Fruit fly (Drosophila melanogaster) whole organism, embryonic: ENCODE data around the gene CG14883.

Source experiments
- Ada2b ChIP-seq: fragments of 200-800 bp; sonication (Bioruptor generic); IDR thresholded peaks from 2 replicates; pipeline ENCODE4 v1.3.6; 2022; ENCODE audit warnings: missing biosample characterization, missing genetic modification characterization
- CG10321 ChIP-seq: fragments of 200-800 bp; sonication (Bioruptor generic); IDR thresholded peaks from 2 replicates; pipeline ENCODE4 v1.3.6; 2022; ENCODE audit warnings: missing biosample characterization, missing genetic modification characterization
- CG11398 ChIP-seq: fragments of 200-800 bp; sonication (Bioruptor generic); optimal IDR thresholded peaks from 2 replicates; lab custom pipeline; 2016; ENCODE audit warnings: missing biosample characterization, missing genetic modification characterization
- CG11456 ChIP-seq: fragments of 200-800 bp; sonication (Bioruptor generic); IDR thresholded peaks from 3 replicates; pipeline ENCODE4 v1.3.6; 2022; ENCODE audit warnings: missing biosample characterization, missing genetic modification characterization
- CG12391 ChIP-seq: fragments of 200-800 bp; sonication (Bioruptor generic); optimal IDR thresholded peaks from 3 replicates; lab custom pipeline; 2018; ENCODE audit warnings: missing biosample characterization, mild to moderate bottlenecking, missing genetic modification characterization, moderate library complexity
- CG12744 ChIP-seq: fragments of 200-800 bp; sonication (Bioruptor generic); optimal IDR thresholded peaks from 2 replicates; lab custom pipeline; 2016; ENCODE audit warnings: missing biosample characterization, missing genetic modification characterization
- CG15011 ChIP-seq: fragments of 200-800 bp; sonication (Bioruptor generic); optimal IDR thresholded peaks from 3 replicates; lab custom pipeline; 2018; ENCODE audit warnings: missing biosample characterization, mild to moderate bottlenecking, missing genetic modification characterization
- CG15269 ChIP-seq: fragments of 200-800 bp; sonication (Bioruptor generic); optimal IDR thresholded peaks from 2 replicates; lab custom pipeline; 2018; ENCODE audit warnings: missing biosample characterization, mild to moderate bottlenecking, missing genetic modification characterization, moderate library complexity
- CG15514 ChIP-seq: fragments of 200-800 bp; sonication (Bioruptor generic); optimal IDR thresholded peaks from 3 replicates; lab custom pipeline; 2017; ENCODE audit warnings: missing biosample characterization, missing genetic modification characterization, mild to moderate bottlenecking, moderate library complexity, missing genetic modification reagents
- CG1647 ChIP-seq: fragments of 200-800 bp; sonication (Bioruptor generic); optimal IDR thresholded peaks from 3 replicates; lab custom pipeline; 2016; ENCODE audit warnings: missing biosample characterization, missing genetic modification characterization
- CG17612 ChIP-seq: fragments of 200-800 bp; sonication (Bioruptor generic); IDR thresholded peaks from 2 replicates; pipeline ENCODE4 v1.3.6; 2022; ENCODE audit warnings: missing biosample characterization, missing genetic modification characterization
- CG18011 ChIP-seq: fragments of 200-800 bp; sonication (Bioruptor generic); optimal IDR thresholded peaks from 2 replicates; lab custom pipeline; 2017; ENCODE audit warnings: missing biosample characterization, missing genetic modification characterization, mild to moderate bottlenecking, moderate library complexity, missing genotype
- CG31441 ChIP-seq: fragments of 200-800 bp; sonication (Bioruptor generic); IDR thresholded peaks from 2 replicates; pipeline ENCODE4 v1.3.6; 2022; ENCODE audit warnings: missing biosample characterization, missing genetic modification characterization
- CG32767 ChIP-seq: fragments of 200-800 bp; sonication (Bioruptor generic); IDR thresholded peaks from 2 replicates; pipeline ENCODE4 v1.3.6; 2022; ENCODE audit warnings: missing biosample characterization, missing genetic modification characterization
- CG34422 ChIP-seq: fragments of 200-800 bp; sonication (Bioruptor generic); IDR thresholded peaks from 3 replicates; pipeline ENCODE4 v1.3.6; 2022; ENCODE audit warnings: missing biosample characterization, missing genetic modification characterization
- CG6654 ChIP-seq: fragments of 200-800 bp; sonication (Bioruptor generic); optimal IDR thresholded peaks from 2 replicates; lab custom pipeline; 2017; ENCODE audit warnings: missing biosample characterization, mild to moderate bottlenecking, missing genetic modification characterization
- CG8359 ChIP-seq: fragments of 200-800 bp; sonication (Bioruptor generic); optimal IDR thresholded peaks from 2 replicates; lab custom pipeline; 2017; ENCODE audit warnings: missing biosample characterization, mild to moderate bottlenecking, missing genetic modification characterization, borderline replicate concordance
- CG9609 ChIP-seq: fragments of 200-800 bp; sonication (Bioruptor generic); optimal IDR thresholded peaks from 3 replicates; lab custom pipeline; 2016; ENCODE audit warnings: missing biosample characterization, missing genetic modification characterization
- Ets65A ChIP-seq: fragments of 200-800 bp; sonication (Bioruptor generic); peaks from one replicate; lab custom pipeline; 2016; ENCODE audit warnings: missing biosample characterization, missing genetic modification characterization
- Nf-YB ChIP-seq: fragments of 200-800 bp; sonication (Bioruptor generic); optimal IDR thresholded peaks from 3 replicates; lab custom pipeline; 2019; ENCODE audit warnings: missing biosample characterization, mild to moderate bottlenecking, missing genetic modification characterization, moderate library complexity
- Sry-δ ChIP-seq: fragments of 200-800 bp; sonication (Bioruptor generic); optimal IDR thresholded peaks from 2 replicates; lab custom pipeline; 2016; ENCODE audit warnings: missing biosample characterization, missing genetic modification characterization
- YL-1 ChIP-seq: fragments of 200-800 bp; sonication (Bioruptor generic); optimal IDR thresholded peaks from 3 replicates; lab custom pipeline; 2017; ENCODE audit warnings: missing biosample characterization, mild to moderate bottlenecking, missing genetic modification characterization
- bab2 ChIP-seq: fragments of 200-800 bp; sonication (Bioruptor generic); optimal IDR thresholded peaks from 2 replicates; lab custom pipeline; 2016; ENCODE audit warnings: missing biosample characterization, missing genetic modification characterization
- ci ChIP-seq: fragments of 200-800 bp; sonication (Bioruptor generic); IDR thresholded peaks from 3 replicates; pipeline ENCODE4 v1.3.6; 2022; ENCODE audit warnings: missing biosample characterization, missing genetic modification characterization
- dmrt99B ChIP-seq: fragments of 200-800 bp; sonication (Bioruptor generic); optimal IDR thresholded peaks from 2 replicates; lab custom pipeline; 2018; ENCODE audit warnings: missing biosample characterization, mild to moderate bottlenecking, missing genetic modification characterization, moderate library complexity
- fd3F ChIP-seq: fragments of 200-800 bp; sonication (Bioruptor generic); optimal IDR thresholded peaks from 2 replicates; lab custom pipeline; 2018; ENCODE audit warnings: missing biosample characterization, mild to moderate bottlenecking, missing genetic modification characterization, moderate library complexity
- nerfin-1 ChIP-seq: fragments of 200-800 bp; sonication (Bioruptor generic); optimal IDR thresholded peaks from 3 replicates; lab custom pipeline; 2019; ENCODE audit warnings: missing biosample characterization, mild to moderate bottlenecking, missing genetic modification characterization, moderate library complexity
- pfk ChIP-seq: fragments of 200-800 bp; sonication (Bioruptor generic); optimal IDR thresholded peaks from 2 replicates; lab custom pipeline; 2018; ENCODE audit warnings: missing biosample characterization, mild to moderate bottlenecking, missing genetic modification characterization, moderate library complexity
- pnt ChIP-seq: fragments of 200-800 bp; sonication (Bioruptor generic); optimal IDR thresholded peaks from 3 replicates; lab custom pipeline; 2016; ENCODE audit warnings: missing biosample characterization, missing genetic modification characterization
- prd ChIP-seq, 3 experiments: fragments of >200 bp in 2 of 3; fragments of 200-800 bp in 1 of 3; sonication (Bioruptor generic) in 1 of 3; optimal IDR thresholded peaks in 2 of 3; IDR thresholded peaks in 1 of 3; 2 replicates in 2 of 3; 3 replicates in 1 of 3; pipeline versions ENCODE4 v1.3.6 to Lab custom; 2017 to 2022; ENCODE audit warnings: missing biosample characterization in 1 of 3, missing genetic modification characterization in 1 of 3
- pzg ChIP-seq: fragments of 200-800 bp; sonication (Bioruptor generic); optimal IDR thresholded peaks from 3 replicates; lab custom pipeline; 2018; ENCODE audit warnings: missing biosample characterization, mild to moderate bottlenecking, missing genetic modification characterization, moderate library complexity
- tap ChIP-seq: fragments of 200-800 bp; optimal IDR thresholded peaks from 3 replicates; lab custom pipeline; 2019; ENCODE audit warnings: missing biosample characterization, mild to moderate bottlenecking, missing genetic modification characterization, moderate library complexity
- toy ChIP-seq: fragments of 200-800 bp; sonication (Bioruptor generic); IDR thresholded peaks from 2 replicates; pipeline ENCODE4 v1.3.6; 2022; ENCODE audit warnings: missing biosample characterization, missing genetic modification characterization
- twi ChIP-seq: fragments of 200-800 bp; optimal IDR thresholded peaks from 2 replicates; lab custom pipeline; 2019; ENCODE audit warnings: missing biosample characterization, mild to moderate bottlenecking, missing genetic modification characterization, moderate library complexity
- tx ChIP-seq: fragments of 200-800 bp; sonication (Bioruptor generic); optimal IDR thresholded peaks from 2 replicates; lab custom pipeline; 2016; ENCODE audit warnings: missing biosample characterization, missing genetic modification characterization
- zfh2 ChIP-seq: fragments of 200-800 bp; sonication (Bioruptor generic); optimal IDR thresholded peaks from 2 replicates; lab custom pipeline; 2016; ENCODE audit warnings: missing biosample characterization, missing genetic modification characterization

The CG14883 gene

dm6 chr3R:16497379-16497778, 41.5 kb downstream of the CG14883 start (continued):
- TF ChIP-seq CG15269 (tag; lab: Kevin White, UChicago) (peak; percentile 84), tap (tag; lab: Kevin White, UChicago) (peak; percentile 77), CG1647 (GFP tag; lab: Kevin White, UChicago) (peak; percentile 69), CG11456 (GFP tag; lab: Robert Waterston, UW) (peak; percentile 97), CG18011 (GFP tag; lab: Kevin White, UChicago) (peak; percentile 51), Sry-δ (GFP tag; lab: Kevin White, UChicago) (peak; percentile 21), CG6654 (peak; percentile 30), CG34422 (GFP tag; lab: Robert Waterston, UW) (peak; percentile 94), CG10321 (GFP tag; lab: Robert Waterston, UW) (peak; percentile 62), Ets65A (peak; percentile 95), CG15011 (GFP tag; lab: Kevin White, UChicago) (peak; percentile 12), CG11398 (GFP tag; lab: Kevin White, UChicago) (peak; percentile 12), zfh2 (GFP tag; lab: Kevin White, UChicago) (peak; percentile 48), CG8359 (GFP tag; lab: Kevin White, UChicago) (peak; percentile 64), pfk (GFP tag; lab: Kevin White, UChicago) (no peak), prd (optimal IDR thresholded peaks at IDR 0.05; lab: Kevin White, UChicago) (no peak), prd (GFP tag; IDR thresholded peaks at IDR 0.05; lab: Robert Waterston, UW) (peak; percentile 88), dmrt99B (peak; percentile 83), ci (GFP tag; lab: Robert Waterston, UW) (peak; percentile 93), CG12391 (tag; lab: Kevin White, UChicago) (peak; percentile 90), YL-1 (GFP tag; lab: Kevin White, UChicago) (peak; percentile 50), tx (GFP tag; lab: Kevin White, UChicago) (peak; percentile 47), fd3F (GFP tag; lab: Kevin White, UChicago) (peak; percentile 75), bab2 (GFP tag; lab: Kevin White, UChicago) (peak; percentile 74), CG17612 (GFP tag; lab: Robert Waterston, UW) (peak; percentile 59; the same call in 1 of the 2 replicates), Ada2b (GFP tag; lab: Robert Waterston, UW) (peak; percentile 70; the same call in 1 of the 2 replicates), Nf-YB (peak; percentile 54), toy (peak; percentile 47; the same call in 1 of the 2 replicates), CG31441 (GFP tag; lab: Robert Waterston, UW) (peak; percentile 89), CG12744 (GFP tag; lab: Kevin White, UChicago) (peak; percentile 57)

- TF ChIP-seq CG9609 (GFP tag; lab: Kevin White, UChicago) (no peak), CG15514 (GFP tag; lab: Kevin White, UChicago) (no peak), nerfin-1 (no peak), CG32767 (GFP tag; lab: Robert Waterston, UW) (no peak), pzg (GFP tag; lab: Kevin White, UChicago) (no peak), pnt (no peak), twi (tag; lab: Kevin White, UChicago) (no peak)
These were observed 43.0 kb downstream of the CG14883 start, which contains the start of gene Gr89a for dm6 chr3R:16498859-16499258. Gr89a (minus strand) TSS chr3R:16498959.
